Worm (Caenorhabditis elegans) whole organism, L4/young adult: Measurements from ENCODE around the gene F22B7.9.

ENCODE experiments used
- W03F9.2 ChIP-seq: fragments of 150-350 bp; optimal IDR thresholded peaks from 2 replicates; lab custom pipeline; 2014; ENCODE audit warnings: missing biosample characterization, missing genetic modification characterization
- dao-5 ChIP-seq: sonication (generic microtip); optimal IDR thresholded peaks from 2 replicates; lab custom pipeline; 2016; ENCODE audit warnings: missing genotype, missing genetic modification characterization, moderate library complexity, missing compliant biosample characterization
- him-1 ChIP-seq: sonication (generic microtip); optimal IDR thresholded peaks from 2 replicates; lab custom pipeline; 2016; ENCODE audit warnings: missing genotype, missing genetic modification reagents, missing genetic modification characterization, missing compliant biosample characterization

ce11 chrIII:8652112-8652694 lies 1.5 kb downstream of the F22B7.9 start:
- TF ChIP-seq him-1 (tag; lab: Kevin White, UChicago) (no peak), dao-5 (no peak), W03F9.2 (tag; lab: Kevin White, UChicago) (no peak)
